Worm (Caenorhabditis elegans) whole organism, young adult: ENCODE results near the gene dod-22.

Experiments
- F10E7.11 ChIP-seq: sonication (generic microtip); optimal IDR thresholded peaks from 2 replicates; lab custom pipeline; 2017; ENCODE audit warnings: mild to moderate bottlenecking, missing genetic modification characterization, moderate library complexity, missing compliant biosample characterization
- ama-1 ChIP-seq, 3 experiments: fragments of 150-350 bp in 1 of 3; sonication (generic microtip) in 2 of 3; optimal IDR thresholded peaks; 2 replicates each; lab custom pipeline; 2014 to 2018; ENCODE audit warnings: missing biosample characterization in 2 of 3, missing genetic modification characterization in 2 of 3, missing genetic modification reagents in 2 of 3
- cebp-2 ChIP-seq: fragments of 200-800 bp; sonication (Bioruptor generic); IDR thresholded peaks from 2 replicates; pipeline ENCODE4 v1.3.6; 2022; ENCODE audit warnings: missing genetic modification characterization, missing compliant biosample characterization
- mcd-1 ChIP-seq: fragments of 200-800 bp; sonication (Bioruptor generic); IDR thresholded peaks from 2 replicates; pipeline ENCODE4 v1.3.6; 2022; ENCODE audit warnings: missing genetic modification reagents, missing genetic modification characterization, missing compliant biosample characterization
- mel-28 ChIP-seq: sonication (generic microtip); optimal IDR thresholded peaks from 2 replicates; lab custom pipeline; 2016; ENCODE audit warnings: borderline replicate concordance, mild to moderate bottlenecking, missing genetic modification characterization, missing compliant biosample characterization
- nhr-27 ChIP-seq: fragments of 200-800 bp; sonication (Bioruptor generic); optimal IDR thresholded peaks from 2 replicates; lab custom pipeline; 2018; ENCODE audit warnings: mild to moderate bottlenecking, missing genetic modification characterization, moderate library complexity, missing compliant biosample characterization
- pha-4 ChIP-seq: fragments of 150-350 bp; sonication (generic microtip); optimal IDR thresholded peaks from 2 replicates; lab custom pipeline; 2014; ENCODE audit warnings: missing biosample characterization, missing genetic modification reagents, missing genetic modification characterization
- snpc-4 ChIP-seq, 5 experiments: fragments of 150-350 bp in 1 of 5; sonication (generic microtip) in 4 of 5; optimal IDR thresholded peaks; 2 replicates each; lab custom pipeline; 2014 to 2018; ENCODE audit warnings: missing genetic modification characterization in 5 of 5, missing biosample characterization in 3 of 5, antibody characterized with exemption in 2 of 5, mild to moderate bottlenecking in 2 of 5, missing compliant biosample characterization in 2 of 5, missing genotype in 2 of 5, moderate library complexity in 2 of 5, missing genetic modification reagents in 1 of 5
- ztf-28 ChIP-seq: fragments of 200-800 bp; sonication (Bioruptor generic); IDR thresholded peaks from 2 replicates; pipeline ENCODE4 v1.3.6; 2022; ENCODE audit warnings: missing genetic modification reagents, missing genetic modification characterization, missing compliant biosample characterization
- ztf-3 ChIP-seq: fragments of 200-800 bp; sonication (Bioruptor generic); optimal IDR thresholded peaks from 2 replicates; lab custom pipeline; 2018; ENCODE audit warnings: mild to moderate bottlenecking, missing genetic modification characterization, missing compliant biosample characterization
- ztf-6 ChIP-seq: fragments of 200-800 bp; sonication (Bioruptor generic); IDR thresholded peaks from 2 replicates; pipeline ENCODE4 v1.3.6; 2022; ENCODE audit warnings: missing genetic modification reagents, missing genetic modification characterization, missing compliant biosample characterization

ce11 chrIV:12924332-12924731, 40.8 kb upstream of the dod-22 start, which contains the start of gene srlf-4:
- TF ChIP-seq F10E7.11 (tag; lab: Kevin White, UChicago) (no peak), mel-28 (tag; lab: Kevin White, UChicago) (no peak), nhr-27 (tag; lab: Kevin White, UChicago) (no peak), pha-4 (tag; lab: Kevin White, UChicago) (no peak), mcd-1 (GFP tag; lab: Robert Waterston, UW) (no peak), snpc-4 (GFP tag; optimal IDR thresholded peaks at IDR 0.05; lab: Kevin White, UChicago) (no peak), snpc-4 (tag; optimal IDR thresholded peaks at IDR 0.05; lab: Kevin White, UChicago) (no peak), ztf-3 (GFP tag; lab: Kevin White, UChicago) (no peak), ztf-28 (GFP tag; lab: Robert Waterston, UW) (no peak), cebp-2 (GFP tag; lab: Robert Waterston, UW) (no peak), ama-1 (optimal IDR thresholded peaks at IDR 0.05; lab: Kevin White, UChicago) (no peak), ama-1 (GFP tag; optimal IDR thresholded peaks at IDR 0.05; lab: Kevin White, UChicago) (no peak), ztf-6 (GFP tag; lab: Robert Waterston, UW) (no peak)
